Worm (Caenorhabditis elegans): ENCODE results near the gene skr-15.
"Not testable (repeated sequence)": the region's sequence is repeated elsewhere in the genome, so short reads cannot be mapped to it uniquely, and the experiment has no call there.

The skr-15 gene

ce11 chrII:3810550-3810949 is 13.4 kb upstream of the skr-15 start (continued):
- TF ChIP-seq Y53G8AR.9 (GFP tag; conservative IDR thresholded peaks at IDR 0.05) (no peak), mxl-1 (tag; optimal IDR thresholded peaks at IDR 0.05) (no peak), cebp-1 (GFP tag; IDR thresholded peaks at IDR 0.05) (no peak), cebp-1 (tag; optimal IDR thresholded peaks at IDR 0.05) (peak; percentile 37), chd-7 (tag; optimal IDR thresholded peaks at IDR 0.05) (no peak), lin-40 (tag; optimal IDR thresholded peaks at IDR 0.05) (peak; percentile 23), F37B4.10 (GFP tag; IDR thresholded peaks at IDR 0.05) (no peak), Y79H2A.3 (GFP tag; conservative IDR thresholded peaks at IDR 0.05) (no peak), ztf-26 (tag; optimal IDR thresholded peaks at IDR 0.05) (no peak), C06A6.2 (GFP tag; conservative IDR thresholded peaks at IDR 0.05) (no peak), egl-18 (GFP tag; IDR thresholded peaks at IDR 0.05) (no peak), nhr-120 (GFP tag; IDR thresholded peaks at IDR 0.05) (no peak), dox-1 (GFP tag; IDR thresholded peaks at IDR 0.05) (peak; percentile 70), attf-5 (GFP tag; optimal IDR thresholded peaks at IDR 0.05) (peak; percentile 38), zfh-2 (GFP tag; conservative IDR thresholded peaks at IDR 0.05) (peak; percentile 43; the same call in 1 of the 2 replicates), D2030.7 (GFP tag; IDR thresholded peaks at IDR 0.05) (no peak), F57A8.1 (GFP tag; optimal IDR thresholded peaks at IDR 0.05) (no peak), lsl-1 (GFP tag; optimal IDR thresholded peaks at IDR 0.05) (no peak), lsy-27 (tag; optimal IDR thresholded peaks at IDR 0.05; ENCODE audit: borderline replicate concordance, insufficient read depth) (no peak), unc-130 (GFP tag; optimal IDR thresholded peaks at IDR 0.05) (no peak), ccch-3 (GFP tag; optimal IDR thresholded peaks at IDR 0.05) (no peak), ceh-58 (GFP tag; IDR thresholded peaks at IDR 0.05) (no peak), F55B11.4 (tag; optimal IDR thresholded peaks at IDR 0.05; ENCODE audit: borderline replicate concordance, insufficient read depth) (no peak), unc-62 (GFP tag; optimal IDR thresholded peaks at IDR 0.05) (no peak), ceh-79 (tag; optimal IDR thresholded peaks at IDR 0.05) (no peak), mcd-1 (GFP tag; IDR thresholded peaks at IDR 0.05) (0 out of 2 replicates have a peak, but pooled peaks have one; percentile 30), aptf-2 (GFP tag; conservative IDR thresholded peaks at IDR 0.05) (no peak), hlh-26 (GFP tag; conservative IDR thresholded peaks at IDR 0.05) (no peak)

ce11 chrII:3811816-3812332 is 12.1 kb upstream of the skr-15 start, which contains the start of gene lido-15:
lido-15 (plus strand) TSS chrII:3812282.
- TF ChIP-seq attf-5 (GFP tag; optimal IDR thresholded peaks at IDR 0.05), result peak; percentile 5
- 0 out of 2 replicates have a peak, but pooled peaks have one; percentile 27 for TF ChIP-seq mcd-1 (GFP tag; IDR thresholded peaks at IDR 0.05)
- TF ChIP-seq ceh-100 (GFP tag; IDR thresholded peaks at IDR 0.05), result no peak
- TF ChIP-seq cebp-1 (GFP tag; IDR thresholded peaks at IDR 0.05), result no peak
- peak; percentile 39 for TF ChIP-seq cebp-1 (tag; optimal IDR thresholded peaks at IDR 0.05)

- TF ChIP-seq nhr-80 (tag; optimal IDR thresholded peaks at IDR 0.05), result peak; percentile 71
- TF ChIP-seq F22D6.2 (tag; optimal IDR thresholded peaks at IDR 0.05), result no peak
- peak; percentile 13 for TF ChIP-seq ets-4 (GFP tag; optimal IDR thresholded peaks at IDR 0.05)
These were observed 8.3 kb upstream of the skr-15 start for ce11 chrII:3815445-3816208.

ce11 chrII:3816251-3816849 is 7.6 kb upstream of the skr-15 start, which contains the start of gene fbxa-24:
fbxa-24 (plus strand) TSS chrII:3816526.
- TF ChIP-seq C06A6.2 (GFP tag; conservative IDR thresholded peaks at IDR 0.05) (peak; percentile 29; the same call in 1 of the 2 replicates), mcd-1 (GFP tag; IDR thresholded peaks at IDR 0.05) (peak; percentile 55), cebp-1 (tag; optimal IDR thresholded peaks at IDR 0.05) (peak; percentile 12), let-526 (GFP tag; IDR thresholded peaks at IDR 0.05) (0 out of 2 replicates have a peak, but pooled peaks have one; percentile 25), ceh-27 (GFP tag; optimal IDR thresholded peaks at IDR 0.05) (peak; percentile 54), pbrm-1 (GFP tag; IDR thresholded peaks at IDR 0.05) (peak; percentile 35; the same call in 1 of the 2 replicates), zfh-2 (GFP tag; conservative IDR thresholded peaks at IDR 0.05) (0 out of 2 replicates have a peak, but pooled peaks have one; percentile 20), K11D2.4 (GFP tag; IDR thresholded peaks at IDR 0.05) (0 out of 2 replicates have a peak, but pooled peaks have one; percentile 31)
- not testable (repeated sequence) for TF ChIP-seq cebp-1 (GFP tag; IDR thresholded peaks at IDR 0.05)
